Fruit fly (Drosophila melanogaster): ENCODE results near the gene CG42635.

dm6 chr2L:17986099-17986498, 21.6 kb upstream of the CG42635 start, which contains the start of gene CG5681:
- no peak for TF ChIP-seq toe (GFP tag; optimal IDR thresholded peaks at IDR 0.05)
- no peak for TF ChIP-seq CG5204 (GFP tag; optimal IDR thresholded peaks at IDR 0.05)
